Worm (Caenorhabditis elegans): ENCODE measurements around the gene F58E2.3.
A peak's percentile ranks its signal among the peaks of the same experiment; 100 is the strongest.

ce11 chrIV:3515412-3516046 is 48.3 kb downstream of the F58E2.3 start:
- TF ChIP-seq gmeb-1 (tag; optimal IDR thresholded peaks at IDR 0.05) (no peak), ztf-1 (GFP tag; conservative IDR thresholded peaks at IDR 0.05) (no peak), ama-1 (optimal IDR thresholded peaks at IDR 0.05) (no peak), F13H6.1 (tag; optimal IDR thresholded peaks at IDR 0.05) (peak; percentile 86), mdl-1 (tag; optimal IDR thresholded peaks at IDR 0.05) (peak in 1 of 2 experiments; percentile 14), unc-39 (tag; optimal IDR thresholded peaks at IDR 0.05) (no peak), nhr-25 (tag; optimal IDR thresholded peaks at IDR 0.05) (no peak), aly-2 (tag; optimal IDR thresholded peaks at IDR 0.05) (no peak), nhr-23 (tag; optimal IDR thresholded peaks at IDR 0.05) (no peak), ZK546.5 (tag; optimal IDR thresholded peaks at IDR 0.05) (no peak), lsy-2 (tag; optimal IDR thresholded peaks at IDR 0.05) (peak in 1 of 2 experiments; percentile 60), mab-5 (tag; optimal IDR thresholded peaks at IDR 0.05) (no peak), egl-27 (tag; optimal IDR thresholded peaks at IDR 0.05) (no peak), ztf-11 (tag; optimal IDR thresholded peaks at IDR 0.05) (no peak)
